Fruit fly (Drosophila melanogaster) whole organism, embryonic: ENCODE results near the gene gish.

ENCODE experiments used
- CG10274 ChIP-seq: fragments of 200-800 bp; sonication (Bioruptor generic); optimal IDR thresholded peaks from 3 replicates; lab custom pipeline; 2017; ENCODE audit warnings: missing biosample characterization, mild to moderate bottlenecking, missing genetic modification characterization
- CG11093 ChIP-seq: fragments of 200-800 bp; sonication (Bioruptor generic); IDR thresholded peaks from 3 replicates; pipeline ENCODE4 v1.3.6; 2022; ENCODE audit warnings: missing biosample characterization, missing genetic modification characterization
- CG11695 ChIP-seq: fragments of 200-800 bp; sonication (Bioruptor generic); IDR thresholded peaks from 3 replicates; pipeline ENCODE4 v1.3.6; 2022; ENCODE audit warnings: missing biosample characterization, missing genetic modification characterization
- CG1233 ChIP-seq: fragments of 200-800 bp; sonication (Bioruptor generic); optimal IDR thresholded peaks from 4 replicates; lab custom pipeline; 2018; ENCODE audit warnings: missing biosample characterization, mild to moderate bottlenecking, missing genetic modification characterization
- CG12769 ChIP-seq: fragments of 200-800 bp; sonication (Bioruptor generic); optimal IDR thresholded peaks from 2 replicates; lab custom pipeline; 2019; ENCODE audit warnings: missing biosample characterization, mild to moderate bottlenecking, missing genetic modification characterization, moderate library complexity
- CG17802 ChIP-seq: fragments of 200-800 bp; sonication (Bioruptor generic); optimal IDR thresholded peaks from 2 replicates; lab custom pipeline; 2018; ENCODE audit warnings: missing biosample characterization, mild to moderate bottlenecking, missing genetic modification characterization, moderate library complexity
- CG17912 ChIP-seq: fragments of 200-800 bp; sonication (Bioruptor generic); optimal IDR thresholded peaks from 2 replicates; lab custom pipeline; 2018; ENCODE audit warnings: missing biosample characterization, mild to moderate bottlenecking, missing genetic modification characterization
- CG1792 ChIP-seq: fragments of 200-800 bp; sonication (Bioruptor generic); optimal IDR thresholded peaks from 2 replicates; lab custom pipeline; 2016; ENCODE audit warnings: missing biosample characterization, missing genetic modification characterization
- CG2202 ChIP-seq: fragments of 200-800 bp; sonication (Bioruptor generic); optimal IDR thresholded peaks from 2 replicates; lab custom pipeline; 2018; ENCODE audit warnings: missing biosample characterization, mild to moderate bottlenecking, missing genetic modification characterization
- CG2712 ChIP-seq: fragments of 200-800 bp; optimal IDR thresholded peaks from 3 replicates; lab custom pipeline; 2019; ENCODE audit warnings: missing biosample characterization, mild to moderate bottlenecking, missing genetic modification characterization, moderate library complexity
- CG30431 ChIP-seq: fragments of 200-800 bp; sonication (Bioruptor generic); optimal IDR thresholded peaks from 2 replicates; lab custom pipeline; 2017; ENCODE audit warnings: missing biosample characterization, missing genetic modification characterization
- CG3065 ChIP-seq: fragments of 200-800 bp; sonication (Bioruptor generic); optimal IDR thresholded peaks from 2 replicates; lab custom pipeline; 2016; ENCODE audit warnings: missing biosample characterization, missing genetic modification characterization
- CG31388 ChIP-seq: fragments of 200-800 bp; sonication (Bioruptor generic); optimal IDR thresholded peaks from 2 replicates; lab custom pipeline; 2016; ENCODE audit warnings: missing biosample characterization, missing genetic modification characterization
- CG4360 ChIP-seq: fragments of 200-800 bp; sonication (Bioruptor generic); IDR thresholded peaks from 2 replicates; pipeline ENCODE4 v1.3.6; 2022; ENCODE audit warnings: missing biosample characterization, missing genetic modification characterization
- CG4424 ChIP-seq: fragments of 200-800 bp; sonication (Bioruptor generic); optimal IDR thresholded peaks from 3 replicates; lab custom pipeline; 2016; ENCODE audit warnings: missing biosample characterization, missing genetic modification characterization
- CG4820 ChIP-seq: fragments of 200-800 bp; sonication (Bioruptor generic); optimal IDR thresholded peaks from 3 replicates; lab custom pipeline; 2016; ENCODE audit warnings: missing biosample characterization, missing genetic modification characterization
- CG6689 ChIP-seq: fragments of 200-800 bp; sonication (Bioruptor generic); IDR thresholded peaks from 2 replicates; pipeline ENCODE4 v1.3.6; 2022; ENCODE audit warnings: missing biosample characterization, missing genetic modification characterization
- CG7372 ChIP-seq: fragments of 200-800 bp; sonication (Bioruptor generic); IDR thresholded peaks from 2 replicates; pipeline ENCODE4 v1.3.6; 2022; ENCODE audit warnings: missing biosample characterization, missing genetic modification characterization
- CG7839 ChIP-seq: fragments of 200-800 bp; sonication (Bioruptor generic); optimal IDR thresholded peaks from 3 replicates; lab custom pipeline; 2018; ENCODE audit warnings: missing biosample characterization, mild to moderate bottlenecking, missing genetic modification characterization, moderate library complexity
- CG9609 ChIP-seq: fragments of 200-800 bp; sonication (Bioruptor generic); optimal IDR thresholded peaks from 3 replicates; lab custom pipeline; 2016; ENCODE audit warnings: missing biosample characterization, missing genetic modification characterization
- Chrac-16 ChIP-seq: fragments of 200-800 bp; sonication (Bioruptor generic); optimal IDR thresholded peaks from 3 replicates; lab custom pipeline; 2016; ENCODE audit warnings: missing biosample characterization, missing genetic modification characterization
- D ChIP-seq, 2 experiments: fragments of 200-800 bp in 1 of 2; fragments of >200 bp in 1 of 2; sonication (Bioruptor generic) in 1 of 2; optimal IDR thresholded peaks; 2 replicates in 1 of 2; 3 replicates in 1 of 2; lab custom pipeline; 2017; ENCODE audit warnings: mild to moderate bottlenecking in 1 of 2, missing biosample characterization in 1 of 2, missing genetic modification characterization in 1 of 2, missing genetic modification reagents in 1 of 2
- D19B ChIP-seq: fragments of 200-800 bp; sonication (Bioruptor generic); optimal IDR thresholded peaks from 2 replicates; lab custom pipeline; 2017; ENCODE audit warnings: missing biosample characterization, mild to moderate bottlenecking, missing genetic modification characterization
- Gug ChIP-seq: fragments of 200-800 bp; sonication (Bioruptor generic); IDR thresholded peaks from 4 replicates; pipeline ENCODE4 v1.3.6; 2022; ENCODE audit warnings: missing biosample characterization, missing genetic modification characterization
- H15 ChIP-seq: fragments of 200-800 bp; sonication (Bioruptor generic); IDR thresholded peaks from 3 replicates; pipeline ENCODE4 v1.3.6; 2022; ENCODE audit warnings: missing biosample characterization, missing genetic modification characterization
- Mad ChIP-seq: fragments of 200-800 bp; sonication (Bioruptor generic); optimal IDR thresholded peaks from 2 replicates; lab custom pipeline; 2016; ENCODE audit warnings: missing biosample characterization, missing genetic modification characterization
- Mes4 ChIP-seq: fragments of 200-800 bp; sonication (Bioruptor generic); optimal IDR thresholded peaks from 2 replicates; lab custom pipeline; 2016; ENCODE audit warnings: missing biosample characterization, missing genetic modification characterization
- Nf-YA ChIP-seq: fragments of 200-800 bp; sonication (Bioruptor generic); IDR thresholded peaks from 2 replicates; pipeline ENCODE4 v1.3.6; 2022; ENCODE audit warnings: missing biosample characterization, missing genetic modification characterization
- PHDP ChIP-seq: fragments of 200-800 bp; sonication (Bioruptor generic); optimal IDR thresholded peaks from 3 replicates; lab custom pipeline; 2018; ENCODE audit warnings: missing biosample characterization, mild to moderate bottlenecking, missing genetic modification characterization, moderate library complexity
- Ravus ChIP-seq: fragments of 200-800 bp; sonication (Bioruptor generic); IDR thresholded peaks from 2 replicates; pipeline ENCODE4 v1.3.6; 2022; ENCODE audit warnings: missing biosample characterization, missing genetic modification characterization
- Six4 ChIP-seq: fragments of 200-800 bp; sonication (Bioruptor generic); optimal IDR thresholded peaks from 2 replicates; lab custom pipeline; 2016; ENCODE audit warnings: missing biosample characterization, missing genetic modification characterization
- abd-A ChIP-seq: fragments of 200-800 bp; sonication (Bioruptor generic); optimal IDR thresholded peaks from 3 replicates; lab custom pipeline; 2019; ENCODE audit warnings: missing biosample characterization, mild to moderate bottlenecking, missing genetic modification characterization, moderate library complexity
- ac ChIP-seq: fragments of 200-800 bp; sonication (Bioruptor generic); optimal IDR thresholded peaks from 3 replicates; lab custom pipeline; 2017; ENCODE audit warnings: missing biosample characterization, mild to moderate bottlenecking, missing genetic modification characterization
- az2 ChIP-seq: fragments of 200-800 bp; sonication (Bioruptor generic); optimal IDR thresholded peaks from 3 replicates; lab custom pipeline; 2016; ENCODE audit warnings: missing biosample characterization, missing genetic modification characterization
- br ChIP-seq: fragments of >200 bp; optimal IDR thresholded peaks from 2 replicates; lab custom pipeline; 2017
- da ChIP-seq: fragments of 200-800 bp; sonication (Bioruptor generic); optimal IDR thresholded peaks from 2 replicates; lab custom pipeline; 2016; ENCODE audit warnings: missing biosample characterization, missing genetic modification characterization
- esg ChIP-seq: fragments of 200-800 bp; sonication (Bioruptor generic); conservative IDR thresholded peaks from 2 replicates; pipeline ENCODE4 v1.3.6; 2022; ENCODE audit warnings: missing biosample characterization, missing genetic modification characterization
- eve ChIP-seq, 2 experiments: fragments of >200 bp; optimal IDR thresholded peaks; 2 replicates each; lab custom pipeline; 2017; ENCODE audit warnings: missing biosample characterization in 2 of 2, missing genetic modification characterization in 2 of 2
- klu ChIP-seq: fragments of 200-800 bp; sonication (Bioruptor generic); IDR thresholded peaks from 2 replicates; pipeline ENCODE4 v1.3.6; 2022; ENCODE audit warnings: missing biosample characterization, missing genetic modification characterization
- luna ChIP-seq: fragments of 200-800 bp; sonication (Bioruptor generic); optimal IDR thresholded peaks from 2 replicates; lab custom pipeline; 2016; ENCODE audit warnings: missing biosample characterization, missing genetic modification characterization
- mam ChIP-seq: fragments of 200-800 bp; sonication (Bioruptor generic); optimal IDR thresholded peaks from 3 replicates; lab custom pipeline; 2016; ENCODE audit warnings: missing biosample characterization, missing genetic modification characterization
- onecut ChIP-seq: fragments of 200-800 bp; sonication (Bioruptor generic); IDR thresholded peaks from 2 replicates; pipeline ENCODE4 v1.3.6; 2022; ENCODE audit warnings: missing biosample characterization, missing genetic modification characterization
- pb ChIP-seq: fragments of 200-800 bp; sonication (Bioruptor generic); optimal IDR thresholded peaks from 3 replicates; lab custom pipeline; 2016; ENCODE audit warnings: missing biosample characterization, missing genetic modification characterization
- pnt ChIP-seq: fragments of 200-800 bp; sonication (Bioruptor generic); optimal IDR thresholded peaks from 3 replicates; lab custom pipeline; 2016; ENCODE audit warnings: missing biosample characterization, missing genetic modification characterization
- row ChIP-seq: fragments of 200-800 bp; sonication (Bioruptor generic); IDR thresholded peaks from 3 replicates; pipeline ENCODE4 v1.3.6; 2022; ENCODE audit warnings: missing biosample characterization, missing genetic modification characterization
- seq ChIP-seq: fragments of 200-800 bp; sonication (Bioruptor generic); IDR thresholded peaks from 2 replicates; pipeline ENCODE4 v1.3.6; 2022; ENCODE audit warnings: missing biosample characterization, missing genetic modification characterization
- slbo ChIP-seq: fragments of 200-800 bp; sonication (Bioruptor generic); IDR thresholded peaks from 2 replicates; pipeline ENCODE4 v1.3.6; 2022; ENCODE audit warnings: missing biosample characterization, missing genetic modification characterization
- slou ChIP-seq: fragments of 200-800 bp; sonication (Bioruptor generic); optimal IDR thresholded peaks from 3 replicates; lab custom pipeline; 2016; ENCODE audit warnings: missing biosample characterization, missing genetic modification characterization
- so ChIP-seq: fragments of 200-800 bp; sonication (Bioruptor generic); IDR thresholded peaks from 3 replicates; pipeline ENCODE4 v1.3.6; 2022; ENCODE audit warnings: missing biosample characterization, missing genetic modification characterization
- ssp ChIP-seq: fragments of 200-800 bp; sonication (Bioruptor generic); IDR thresholded peaks from 2 replicates; pipeline ENCODE4 v1.3.6; 2022; ENCODE audit warnings: missing biosample characterization, missing genetic modification characterization
- vvl ChIP-seq: fragments of 200-800 bp; sonication (Bioruptor generic); IDR thresholded peaks from 2 replicates; pipeline ENCODE4 v1.3.6; 2022; ENCODE audit warnings: missing biosample characterization, missing genetic modification characterization
- zfh2 ChIP-seq: fragments of 200-800 bp; sonication (Bioruptor generic); optimal IDR thresholded peaks from 2 replicates; lab custom pipeline; 2016; ENCODE audit warnings: missing biosample characterization, missing genetic modification characterization

gish gene

dm6 chr3R:16341817-16342374 is 69.6 kb downstream of the gish start, which contains the start of the genes SF2 and pad (continued):
- TF ChIP-seq Nf-YA (GFP tag; lab: Robert Waterston, UW) (no peak), CG4360 (no peak), slbo (GFP tag; lab: Robert Waterston, UW) (peak; percentile 88), row (GFP tag; lab: Robert Waterston, UW) (peak; percentile 97), az2 (GFP tag; lab: Kevin White, UChicago) (peak; percentile 76), da (GFP tag; lab: Kevin White, UChicago) (peak; percentile 64), CG2712 (peak; percentile 86), klu (peak; percentile 60), pb (GFP tag; lab: Kevin White, UChicago) (no peak), Mad (GFP tag; lab: Kevin White, UChicago) (peak; percentile 91), CG4424 (GFP tag; lab: Kevin White, UChicago) (peak; percentile 83), CG17912 (GFP tag; lab: Kevin White, UChicago) (peak; percentile 5), pnt (GFP tag; lab: Kevin White, UChicago) (peak; percentile 65), H15 (GFP tag; lab: Robert Waterston, UW) (peak; percentile 51; the same call in 2 of the 3 replicates), Ravus (GFP tag; lab: Robert Waterston, UW) (peak; percentile 29), Six4 (GFP tag; lab: Kevin White, UChicago) (peak; percentile 65), luna (no peak), Chrac-16 (GFP tag; lab: Kevin White, UChicago) (peak; percentile 87), CG1233 (GFP tag; lab: Kevin White, UChicago) (peak; percentile 57), slou (peak; percentile 52), ssp (GFP tag; lab: Robert Waterston, UW) (peak; percentile 73), CG1792 (GFP tag; lab: Kevin White, UChicago) (peak; percentile 54), eve (GFP tag; optimal IDR thresholded peaks at IDR 0.05; lab: Kevin White, UChicago) (no peak), esg (GFP tag; lab: Robert Waterston, UW) (peak; percentile 47; the same call in 1 of the 2 replicates), Mes4 (GFP tag; lab: Kevin White, UChicago) (peak; percentile 57), CG12769 (tag; lab: Kevin White, UChicago) (peak; percentile 55), PHDP (tag; lab: Kevin White, UChicago) (peak; percentile 73), CG2202 (tag; lab: Kevin White, UChicago) (peak; percentile 59), CG7372 (GFP tag; lab: Robert Waterston, UW) (peak; percentile 80), CG3065 (GFP tag; lab: Kevin White, UChicago) (peak; percentile 47), Gug (peak; percentile 79; the same call in 3 of the 4 replicates), abd-A (tag; lab: Kevin White, UChicago) (peak; percentile 85), onecut (peak; percentile 53), CG6689 (GFP tag; lab: Robert Waterston, UW) (peak; percentile 80), seq (GFP tag; lab: Robert Waterston, UW) (no peak), CG30431 (peak; percentile 2), so (GFP tag; lab: Robert Waterston, UW) (peak; percentile 61; the same call in 2 of the 3 replicates), D (optimal IDR thresholded peaks at IDR 0.05; lab: Kevin White, UChicago) (no peak), D (GFP tag; optimal IDR thresholded peaks at IDR 0.05; lab: Kevin White, UChicago) (peak; percentile 39), ac (GFP tag; lab: Kevin White, UChicago) (no peak), CG11695 (GFP tag; lab: Robert Waterston, UW) (peak; percentile 40; the same call in 1 of the 3 replicates), vvl (peak; percentile 36; the same call in 1 of the 2 replicates), D19B (GFP tag; lab: Kevin White, UChicago) (peak; percentile 93), br (lab: Kevin White, UChicago) (no peak), CG10274 (no peak), CG31388 (GFP tag; lab: Kevin White, UChicago) (peak; percentile 46), CG11093 (GFP tag; lab: Robert Waterston, UW) (no peak; the same call in 2 of the 3 replicates), CG17802 (tag; lab: Kevin White, UChicago) (no peak), CG9609 (peak; percentile 64), mam (GFP tag; lab: Kevin White, UChicago) (peak; percentile 84), zfh2 (GFP tag; lab: Kevin White, UChicago) (peak; percentile 86), CG4820 (GFP tag; lab: Kevin White, UChicago) (peak; percentile 72), CG7839 (tag; lab: Kevin White, UChicago) (peak; percentile 76)
